Fruit fly (Drosophila melanogaster) whole organism, embryonic: Measurements from ENCODE around the gene CG10761.

ENCODE experiments used
- Ada2b ChIP-seq: fragments of 200-800 bp; sonication (Bioruptor generic); IDR thresholded peaks from 2 replicates; pipeline ENCODE4 v1.3.6; 2022; ENCODE audit warnings: missing biosample characterization, missing genetic modification characterization
- CG10565 ChIP-seq: fragments of 200-800 bp; sonication (Bioruptor generic); optimal IDR thresholded peaks from 3 replicates; lab custom pipeline; 2016; ENCODE audit warnings: missing biosample characterization, mild to moderate bottlenecking, missing genetic modification characterization
- CG12071 ChIP-seq: fragments of 200-800 bp; sonication (Bioruptor generic); optimal IDR thresholded peaks from 3 replicates; lab custom pipeline; 2018; ENCODE audit warnings: missing biosample characterization, mild to moderate bottlenecking, missing genetic modification characterization
- CG12659 ChIP-seq: fragments of 200-800 bp; sonication (Bioruptor generic); optimal IDR thresholded peaks from 3 replicates; lab custom pipeline; 2017; ENCODE audit warnings: mild to moderate bottlenecking, missing biosample characterization, missing genetic modification reagents, missing genetic modification characterization
- CG13775 ChIP-seq: fragments of 200-800 bp; sonication (Bioruptor generic); optimal IDR thresholded peaks from 3 replicates; lab custom pipeline; 2017; ENCODE audit warnings: missing biosample characterization, mild to moderate bottlenecking, missing genetic modification characterization
- CG16813 ChIP-seq: fragments of 200-800 bp; sonication (Bioruptor generic); IDR thresholded peaks from 3 replicates; pipeline ENCODE4 v1.3.6; 2022; ENCODE audit warnings: missing biosample characterization, missing genetic modification characterization; ENCODE audit not compliant: partially characterized antibody
- CG17359 ChIP-seq: fragments of 200-800 bp; sonication (Bioruptor generic); optimal IDR thresholded peaks from 3 replicates; lab custom pipeline; 2018; ENCODE audit warnings: missing biosample characterization, mild to moderate bottlenecking, missing genetic modification characterization, moderate library complexity
- CG18011 ChIP-seq: fragments of 200-800 bp; sonication (Bioruptor generic); optimal IDR thresholded peaks from 2 replicates; lab custom pipeline; 2017; ENCODE audit warnings: missing biosample characterization, missing genetic modification characterization, mild to moderate bottlenecking, moderate library complexity, missing genotype
- CG18262 ChIP-seq: fragments of 200-800 bp; optimal IDR thresholded peaks from 3 replicates; lab custom pipeline; 2019; ENCODE audit warnings: missing biosample characterization, mild to moderate bottlenecking, missing genetic modification characterization, moderate library complexity
- CG2712 ChIP-seq: fragments of 200-800 bp; optimal IDR thresholded peaks from 3 replicates; lab custom pipeline; 2019; ENCODE audit warnings: missing biosample characterization, mild to moderate bottlenecking, missing genetic modification characterization, moderate library complexity
- CG30431 ChIP-seq: fragments of 200-800 bp; sonication (Bioruptor generic); optimal IDR thresholded peaks from 2 replicates; lab custom pipeline; 2017; ENCODE audit warnings: missing biosample characterization, missing genetic modification characterization
- CG31224 ChIP-seq: fragments of 200-800 bp; sonication (Bioruptor generic); IDR thresholded peaks from 2 replicates; pipeline ENCODE4 v1.3.6; 2022; ENCODE audit warnings: missing biosample characterization, missing genetic modification characterization
- CG31388 ChIP-seq: fragments of 200-800 bp; sonication (Bioruptor generic); optimal IDR thresholded peaks from 2 replicates; lab custom pipeline; 2016; ENCODE audit warnings: missing biosample characterization, missing genetic modification characterization
- CG4282 ChIP-seq: fragments of 200-800 bp; sonication (Bioruptor generic); optimal IDR thresholded peaks from 2 replicates; lab custom pipeline; 2016; ENCODE audit warnings: missing biosample characterization, missing genetic modification characterization
- CG43689 ChIP-seq: fragments of 200-800 bp; sonication (Bioruptor generic); IDR thresholded peaks from 2 replicates; pipeline ENCODE4 v1.3.6; 2022; ENCODE audit warnings: missing biosample characterization, missing genetic modification characterization
- CG4424 ChIP-seq: fragments of 200-800 bp; sonication (Bioruptor generic); optimal IDR thresholded peaks from 3 replicates; lab custom pipeline; 2016; ENCODE audit warnings: missing biosample characterization, missing genetic modification characterization
- CG4617 ChIP-seq: fragments of 200-800 bp; sonication (Bioruptor generic); optimal IDR thresholded peaks from 3 replicates; lab custom pipeline; 2016; ENCODE audit warnings: missing biosample characterization, missing genetic modification characterization, borderline replicate concordance
- CG7839 ChIP-seq: fragments of 200-800 bp; sonication (Bioruptor generic); optimal IDR thresholded peaks from 3 replicates; lab custom pipeline; 2018; ENCODE audit warnings: missing biosample characterization, mild to moderate bottlenecking, missing genetic modification characterization, moderate library complexity
- CG8388 ChIP-seq: fragments of 200-800 bp; sonication (Bioruptor generic); optimal IDR thresholded peaks from 2 replicates; lab custom pipeline; 2019; ENCODE audit warnings: missing biosample characterization, mild to moderate bottlenecking, missing genetic modification characterization, moderate library complexity
- Doc2 ChIP-seq: fragments of 200-800 bp; sonication (Bioruptor generic); IDR thresholded peaks from 2 replicates; pipeline ENCODE4 v1.3.6; 2022; ENCODE audit warnings: missing biosample characterization, missing genetic modification characterization
- Hey ChIP-seq: fragments of 200-800 bp; sonication (Bioruptor generic); optimal IDR thresholded peaks from 3 replicates; lab custom pipeline; 2018; ENCODE audit warnings: missing biosample characterization, mild to moderate bottlenecking, missing genetic modification characterization
- Hmx ChIP-seq: fragments of 200-800 bp; sonication (Bioruptor generic); optimal IDR thresholded peaks from 2 replicates; lab custom pipeline; 2016; ENCODE audit warnings: missing biosample characterization, missing genetic modification characterization
- Jarid2 ChIP-seq: fragments of 200-800 bp; sonication (Bioruptor generic); optimal IDR thresholded peaks from 3 replicates; lab custom pipeline; 2017; ENCODE audit warnings: mild to moderate bottlenecking, missing biosample characterization, missing genetic modification reagents, missing genetic modification characterization
- Lim3 ChIP-seq: fragments of 200-800 bp; sonication (Bioruptor generic); IDR thresholded peaks from 2 replicates; pipeline ENCODE4 v1.3.6; 2022; ENCODE audit warnings: missing biosample characterization, missing genetic modification characterization
- Taf1 ChIP-seq: fragments of 200-800 bp; sonication (Bioruptor generic); IDR thresholded peaks from 2 replicates; pipeline ENCODE4 v1.3.6; 2022; ENCODE audit warnings: missing biosample characterization, missing genetic modification characterization
- bab2 ChIP-seq: fragments of 200-800 bp; sonication (Bioruptor generic); optimal IDR thresholded peaks from 2 replicates; lab custom pipeline; 2016; ENCODE audit warnings: missing biosample characterization, missing genetic modification characterization
- bcd ChIP-seq: fragments of 200-800 bp; sonication (Bioruptor generic); optimal IDR thresholded peaks from 2 replicates; lab custom pipeline; 2017; ENCODE audit warnings: missing biosample characterization, mild to moderate bottlenecking, missing genetic modification characterization
- chif ChIP-seq, 2 experiments: fragments of 200-800 bp; sonication (Bioruptor generic); optimal IDR thresholded peaks; 3 replicates each; lab custom pipeline; 2016; ENCODE audit warnings: missing biosample characterization in 2 of 2, missing genetic modification characterization in 2 of 2
- chn ChIP-seq: fragments of 200-800 bp; sonication (Bioruptor generic); optimal IDR thresholded peaks from 2 replicates; lab custom pipeline; 2016; ENCODE audit warnings: missing biosample characterization, missing genetic modification characterization
- cwo ChIP-seq: fragments of 200-800 bp; sonication (Bioruptor generic); optimal IDR thresholded peaks from 3 replicates; lab custom pipeline; 2017; ENCODE audit warnings: missing biosample characterization, missing genetic modification characterization, mild to moderate bottlenecking, moderate library complexity, missing genetic modification reagents
- dati ChIP-seq: fragments of 200-800 bp; sonication (Bioruptor generic); IDR thresholded peaks from 2 replicates; pipeline ENCODE4 v1.3.6; 2022; ENCODE audit warnings: missing biosample characterization, missing genetic modification characterization
- dpn ChIP-seq, 2 experiments: fragments of 200-800 bp; sonication (Bioruptor generic); optimal IDR thresholded peaks; 3 replicates each; lab custom pipeline; 2016; ENCODE audit warnings: missing biosample characterization in 2 of 2, missing genetic modification characterization in 2 of 2
- gem ChIP-seq: fragments of 200-800 bp; sonication (Bioruptor generic); optimal IDR thresholded peaks from 2 replicates; lab custom pipeline; 2019; ENCODE audit warnings: missing biosample characterization, mild to moderate bottlenecking, missing genetic modification characterization, moderate library complexity
- hth ChIP-seq: fragments of >200 bp; optimal IDR thresholded peaks from 2 replicates; lab custom pipeline; 2017; ENCODE audit warnings: inconsistent platforms
- knrl ChIP-seq: fragments of 200-800 bp; sonication (Bioruptor generic); IDR thresholded peaks from 3 replicates; pipeline ENCODE4 v1.3.6; 2022; ENCODE audit warnings: missing biosample characterization, missing genetic modification characterization; ENCODE audit not compliant: partially characterized antibody
- peb ChIP-seq: fragments of 200-800 bp; sonication (Bioruptor generic); IDR thresholded peaks from 2 replicates; pipeline ENCODE4 v1.3.6; 2022; ENCODE audit warnings: missing biosample characterization, missing genetic modification characterization
- pfk ChIP-seq: fragments of 200-800 bp; sonication (Bioruptor generic); optimal IDR thresholded peaks from 2 replicates; lab custom pipeline; 2018; ENCODE audit warnings: missing biosample characterization, mild to moderate bottlenecking, missing genetic modification characterization, moderate library complexity
- pita ChIP-seq: fragments of 200-800 bp; sonication (Bioruptor generic); optimal IDR thresholded peaks from 2 replicates; lab custom pipeline; 2017; ENCODE audit warnings: missing biosample characterization, mild to moderate bottlenecking, missing genetic modification characterization
- prd ChIP-seq, 3 experiments: fragments of >200 bp in 2 of 3; fragments of 200-800 bp in 1 of 3; sonication (Bioruptor generic) in 1 of 3; optimal IDR thresholded peaks in 2 of 3; IDR thresholded peaks in 1 of 3; 2 replicates in 2 of 3; 3 replicates in 1 of 3; pipeline versions ENCODE4 v1.3.6 to Lab custom; 2017 to 2022; ENCODE audit warnings: missing biosample characterization in 1 of 3, missing genetic modification characterization in 1 of 3
- ranshi ChIP-seq: fragments of 200-800 bp; sonication (Bioruptor generic); IDR thresholded peaks from 2 replicates; pipeline ENCODE4 v1.3.6; 2022; ENCODE audit warnings: missing biosample characterization, missing genetic modification characterization
- sens ChIP-seq: fragments of 200-800 bp; sonication (Bioruptor generic); peaks from one replicate; lab custom pipeline; 2016; ENCODE audit warnings: missing biosample characterization, missing genetic modification characterization
- sna ChIP-seq: fragments of 200-800 bp; sonication (Bioruptor generic); IDR thresholded peaks from 2 replicates; pipeline ENCODE4 v1.3.6; 2022; ENCODE audit warnings: missing biosample characterization, missing genetic modification characterization; ENCODE audit not compliant: partially characterized antibody
- stwl ChIP-seq: fragments of 200-800 bp; sonication (Bioruptor generic); optimal IDR thresholded peaks from 3 replicates; lab custom pipeline; 2018; ENCODE audit warnings: missing biosample characterization, mild to moderate bottlenecking, missing genetic modification characterization, moderate library complexity
- tna ChIP-seq: fragments of 200-800 bp; sonication (Bioruptor generic); IDR thresholded peaks from 2 replicates; pipeline ENCODE4 v1.3.6; 2022; ENCODE audit warnings: missing biosample characterization, missing genetic modification characterization; ENCODE audit not compliant: partially characterized antibody
- tup ChIP-seq: fragments of 200-800 bp; sonication (Bioruptor generic); optimal IDR thresholded peaks from 2 replicates; lab custom pipeline; 2016; ENCODE audit warnings: missing biosample characterization, mild to moderate bottlenecking, missing genetic modification characterization, moderate library complexity
- zen ChIP-seq: fragments of 200-800 bp; sonication (Bioruptor generic); optimal IDR thresholded peaks from 3 replicates; lab custom pipeline; 2018; ENCODE audit warnings: missing biosample characterization, mild to moderate bottlenecking, missing genetic modification characterization, moderate library complexity
- zfh1 ChIP-seq: fragments of 200-800 bp; sonication (Bioruptor generic); IDR thresholded peaks from 3 replicates; pipeline ENCODE4 v1.3.6; 2022; ENCODE audit warnings: missing biosample characterization, missing genetic modification characterization

CG10761 gene

DNA sequence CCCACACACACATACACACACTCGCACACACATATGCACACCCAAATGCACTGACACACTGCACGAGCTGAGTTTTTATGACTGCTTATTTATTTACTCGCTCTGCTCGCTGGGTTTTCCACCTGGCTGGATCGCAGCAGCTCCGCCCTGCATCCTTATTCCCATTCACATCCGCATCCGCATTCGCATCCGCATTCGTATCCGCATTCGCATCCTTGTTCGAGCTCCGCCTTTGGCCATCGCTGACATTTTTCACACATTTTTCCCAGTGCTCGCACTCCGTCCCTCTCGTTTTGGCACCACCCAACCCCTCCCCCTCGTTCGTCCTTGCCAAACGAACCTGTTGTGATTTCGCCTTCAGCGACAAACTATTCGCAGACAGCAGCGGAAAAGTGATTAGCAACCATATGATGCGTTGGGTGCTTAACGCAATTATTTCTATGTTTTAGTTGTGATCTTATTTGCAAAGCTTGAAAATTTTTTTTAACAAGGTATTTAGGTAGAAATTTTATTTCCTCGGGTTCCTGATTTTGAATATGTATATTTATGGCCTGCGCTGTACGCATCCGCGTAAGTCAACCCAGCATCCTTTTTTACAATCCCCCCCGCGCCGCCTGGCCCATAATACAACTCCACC lies 48.6 kb upstream of the CG10761 start (continued):
- TF ChIP-seq CG12071 (GFP tag; lab: Kevin White, UChicago) (no peak), CG31388 (GFP tag; lab: Kevin White, UChicago) (no peak), Lim3 (GFP tag; lab: Robert Waterston, UW) (no peak), Hmx (GFP tag; lab: Kevin White, UChicago) (no peak), Ada2b (GFP tag; lab: Robert Waterston, UW) (no peak), cwo (GFP tag; lab: Kevin White, UChicago) (peak; percentile 13), tup (no peak), gem (tag; lab: Kevin White, UChicago) (peak; percentile 43), pita (GFP tag; lab: Kevin White, UChicago) (no peak), Doc2 (GFP tag; lab: Robert Waterston, UW) (no peak), dati (GFP tag; lab: Robert Waterston, UW) (no peak), dpn (GFP tag; optimal IDR thresholded peaks at IDR 0.05; lab: Kevin White, UChicago) (no peak), pfk (GFP tag; lab: Kevin White, UChicago) (no peak), tna (GFP tag; lab: Robert Waterston, UW) (no peak), peb (GFP tag; lab: Robert Waterston, UW) (no peak), CG43689 (GFP tag; lab: Robert Waterston, UW) (no peak), zfh1 (peak; percentile 68; the same call in 2 of the 3 replicates), sens (GFP tag; lab: Kevin White, UChicago) (peak; percentile 70), hth (no peak), Hey (tag; lab: Kevin White, UChicago) (no peak), CG10565 (no peak), CG7839 (tag; lab: Kevin White, UChicago) (peak; percentile 37), bcd (no peak), stwl (tag; lab: Kevin White, UChicago) (no peak), CG8388 (GFP tag; lab: Kevin White, UChicago) (no peak), Taf1 (no peak), CG17359 (tag; lab: Kevin White, UChicago) (peak; percentile 5), ranshi (GFP tag; lab: Robert Waterston, UW) (no peak), zen (peak; percentile 39), knrl (GFP tag; lab: Robert Waterston, UW) (no peak), CG30431 (GFP tag; lab: Kevin White, UChicago) (peak; percentile 7), CG18262 (tag; lab: Kevin White, UChicago) (peak; percentile 20), CG4617 (GFP tag; lab: Kevin White, UChicago) (no peak), prd (optimal IDR thresholded peaks at IDR 0.05; lab: Kevin White, UChicago) (no peak), prd (GFP tag; IDR thresholded peaks at IDR 0.05; lab: Robert Waterston, UW) (peak; percentile 83), sna (GFP tag; lab: Robert Waterston, UW) (no peak), CG4282 (GFP tag; lab: Kevin White, UChicago) (no peak), CG4424 (GFP tag; lab: Kevin White, UChicago) (peak; percentile 5), CG16813 (GFP tag; lab: Robert Waterston, UW) (no peak), CG12659 (GFP tag; lab: Kevin White, UChicago) (no peak), CG13775 (GFP tag; lab: Kevin White, UChicago) (peak; percentile 92), chn (GFP tag; lab: Kevin White, UChicago) (peak; percentile 7), CG31224 (no peak), bab2 (GFP tag; lab: Kevin White, UChicago) (peak; percentile 23), CG18011 (GFP tag; lab: Kevin White, UChicago) (no peak), Jarid2 (no peak), CG2712 (peak; percentile 37), chif (GFP tag; optimal IDR thresholded peaks at IDR 0.05; lab: Kevin White, UChicago) (peak in 1 of 2 experiments; percentile 16)
